Fruit fly (Drosophila melanogaster) whole organism, embryonic: ENCODE results near the gene CG11550.

Experiments used
- BEAF-32 ChIP-seq: fragments of 200-800 bp; sonication (Bioruptor generic); optimal IDR thresholded peaks from 3 replicates; lab custom pipeline; 2017; ENCODE audit warnings: missing biosample characterization, missing genetic modification characterization, mild to moderate bottlenecking, moderate library complexity, missing genetic modification reagents
- BtbVII ChIP-seq: fragments of 200-800 bp; sonication (Bioruptor generic); optimal IDR thresholded peaks from 3 replicates; lab custom pipeline; 2017; ENCODE audit warnings: missing biosample characterization, mild to moderate bottlenecking, missing genetic modification characterization
- CG10274 ChIP-seq: fragments of 200-800 bp; sonication (Bioruptor generic); optimal IDR thresholded peaks from 3 replicates; lab custom pipeline; 2017; ENCODE audit warnings: missing biosample characterization, mild to moderate bottlenecking, missing genetic modification characterization
- CG10321 ChIP-seq: fragments of 200-800 bp; sonication (Bioruptor generic); IDR thresholded peaks from 2 replicates; pipeline ENCODE4 v1.3.6; 2022; ENCODE audit warnings: missing biosample characterization, missing genetic modification characterization
- CG11723 ChIP-seq: fragments of 200-800 bp; sonication (Bioruptor generic); optimal IDR thresholded peaks from 2 replicates; lab custom pipeline; 2017; ENCODE audit warnings: missing biosample characterization, mild to moderate bottlenecking, missing genetic modification characterization
- CG13894 ChIP-seq: fragments of 200-800 bp; sonication (Bioruptor generic); optimal IDR thresholded peaks from 3 replicates; lab custom pipeline; 2018; ENCODE audit warnings: missing biosample characterization, mild to moderate bottlenecking, missing genetic modification characterization, moderate library complexity
- CG1602 ChIP-seq: fragments of 200-800 bp; sonication (Bioruptor generic); optimal IDR thresholded peaks from 3 replicates; lab custom pipeline; 2016; ENCODE audit warnings: missing biosample characterization, missing genetic modification characterization
- CG1603 ChIP-seq: fragments of 200-800 bp; sonication (Bioruptor generic); optimal IDR thresholded peaks from 2 replicates; lab custom pipeline; 2019; ENCODE audit warnings: missing biosample characterization, mild to moderate bottlenecking, missing genetic modification characterization, moderate library complexity
- CG16863 ChIP-seq: fragments of 200-800 bp; sonication (Bioruptor generic); optimal IDR thresholded peaks from 3 replicates; lab custom pipeline; 2016; ENCODE audit warnings: missing biosample characterization, missing genetic modification characterization
- CG17359 ChIP-seq: fragments of 200-800 bp; sonication (Bioruptor generic); optimal IDR thresholded peaks from 3 replicates; lab custom pipeline; 2018; ENCODE audit warnings: missing biosample characterization, mild to moderate bottlenecking, missing genetic modification characterization, moderate library complexity
- CG17361 ChIP-seq: fragments of 200-800 bp; sonication (Bioruptor generic); IDR thresholded peaks from 3 replicates; pipeline ENCODE4 v1.3.6; 2022; ENCODE audit warnings: missing biosample characterization, missing genetic modification characterization
- CG17385 ChIP-seq: fragments of 200-800 bp; sonication (Bioruptor generic); optimal IDR thresholded peaks from 3 replicates; lab custom pipeline; 2018; ENCODE audit warnings: missing biosample characterization, mild to moderate bottlenecking, missing genetic modification characterization
- CG2120 ChIP-seq: fragments of 200-800 bp; sonication (Bioruptor generic); optimal IDR thresholded peaks from 3 replicates; lab custom pipeline; 2016; ENCODE audit warnings: missing biosample characterization, missing genetic modification characterization
- CG2875 ChIP-seq: fragments of 200-800 bp; sonication (Bioruptor generic); optimal IDR thresholded peaks from 2 replicates; lab custom pipeline; 2017; ENCODE audit warnings: missing biosample characterization, mild to moderate bottlenecking, missing genetic modification characterization, missing genetic modification reagents
- CG3163 ChIP-seq: fragments of 200-800 bp; sonication (Bioruptor generic); optimal IDR thresholded peaks from 3 replicates; lab custom pipeline; 2016; ENCODE audit warnings: missing biosample characterization, missing genetic modification characterization
- CG32532 ChIP-seq: fragments of 200-800 bp; sonication (Bioruptor generic); IDR thresholded peaks from 2 replicates; pipeline ENCODE4 v1.3.6; 2022; ENCODE audit warnings: missing biosample characterization, missing genetic modification characterization
- CG34376 ChIP-seq: fragments of 200-800 bp; sonication (Bioruptor generic); optimal IDR thresholded peaks from 2 replicates; lab custom pipeline; 2018; ENCODE audit warnings: missing biosample characterization, mild to moderate bottlenecking, missing genetic modification characterization
- CG3847 ChIP-seq: fragments of 200-800 bp; sonication (Bioruptor generic); IDR thresholded peaks from 2 replicates; pipeline ENCODE4 v1.3.6; 2022; ENCODE audit warnings: missing biosample characterization, missing genetic modification characterization
- CG6683 ChIP-seq: fragments of 200-800 bp; sonication (Bioruptor generic); optimal IDR thresholded peaks from 2 replicates; lab custom pipeline; 2017; ENCODE audit warnings: missing biosample characterization, mild to moderate bottlenecking, missing genetic modification characterization, missing genetic modification reagents
- CG7745 ChIP-seq: fragments of 200-800 bp; sonication (Bioruptor generic); optimal IDR thresholded peaks from 2 replicates; lab custom pipeline; 2018; ENCODE audit warnings: missing biosample characterization, mild to moderate bottlenecking, missing genetic modification characterization, moderate library complexity
- CG8944 ChIP-seq: fragments of 200-800 bp; sonication (Bioruptor generic); optimal IDR thresholded peaks from 3 replicates; lab custom pipeline; 2016; ENCODE audit warnings: missing biosample characterization, missing genetic modification characterization
- CG9437 ChIP-seq: fragments of 200-800 bp; sonication (Bioruptor generic); optimal IDR thresholded peaks from 2 replicates; lab custom pipeline; 2018; ENCODE audit warnings: missing biosample characterization, mild to moderate bottlenecking, missing genetic modification characterization
- CTCF ChIP-seq: fragments of 200-800 bp; sonication (Bioruptor generic); optimal IDR thresholded peaks from 2 replicates; lab custom pipeline; 2017; ENCODE audit warnings: missing biosample characterization, mild to moderate bottlenecking, missing genetic modification characterization, moderate library complexity
- Camta ChIP-seq: fragments of 200-800 bp; sonication (Bioruptor generic); optimal IDR thresholded peaks from 2 replicates; lab custom pipeline; 2016; ENCODE audit warnings: missing biosample characterization, missing genetic modification characterization
- Hey ChIP-seq: fragments of 200-800 bp; sonication (Bioruptor generic); optimal IDR thresholded peaks from 3 replicates; lab custom pipeline; 2018; ENCODE audit warnings: missing biosample characterization, mild to moderate bottlenecking, missing genetic modification characterization
- Jarid2 ChIP-seq: fragments of 200-800 bp; sonication (Bioruptor generic); optimal IDR thresholded peaks from 3 replicates; lab custom pipeline; 2017; ENCODE audit warnings: mild to moderate bottlenecking, missing biosample characterization, missing genetic modification reagents, missing genetic modification characterization
- NK7.1 ChIP-seq: fragments of 200-800 bp; sonication (Bioruptor generic); optimal IDR thresholded peaks from 3 replicates; lab custom pipeline; 2016; ENCODE audit warnings: missing biosample characterization, missing genetic modification characterization
- Six4 ChIP-seq: fragments of 200-800 bp; sonication (Bioruptor generic); optimal IDR thresholded peaks from 2 replicates; lab custom pipeline; 2016; ENCODE audit warnings: missing biosample characterization, missing genetic modification characterization
- Trl ChIP-seq, 3 experiments: fragments of >200 bp in 2 of 3; fragments of 200-800 bp in 1 of 3; sonication (Bioruptor generic) in 1 of 3; optimal IDR thresholded peaks; 2 replicates in 1 of 3; 3 replicates in 2 of 3; lab custom pipeline; 2016 to 2017; ENCODE audit warnings: missing biosample characterization in 1 of 3, missing genetic modification characterization in 1 of 3
- az2 ChIP-seq: fragments of 200-800 bp; sonication (Bioruptor generic); optimal IDR thresholded peaks from 3 replicates; lab custom pipeline; 2016; ENCODE audit warnings: missing biosample characterization, missing genetic modification characterization
- chn ChIP-seq: fragments of 200-800 bp; sonication (Bioruptor generic); optimal IDR thresholded peaks from 2 replicates; lab custom pipeline; 2016; ENCODE audit warnings: missing biosample characterization, missing genetic modification characterization
- disco-r ChIP-seq: fragments of 200-800 bp; sonication (Bioruptor generic); optimal IDR thresholded peaks from 2 replicates; lab custom pipeline; 2016; ENCODE audit warnings: missing biosample characterization, missing genetic modification characterization
- dpn ChIP-seq, 2 experiments: fragments of 200-800 bp; sonication (Bioruptor generic); optimal IDR thresholded peaks; 3 replicates each; lab custom pipeline; 2016; ENCODE audit warnings: missing biosample characterization in 2 of 2, missing genetic modification characterization in 2 of 2
- dysf ChIP-seq: fragments of 200-800 bp; sonication (Bioruptor generic); IDR thresholded peaks from 3 replicates; pipeline ENCODE4 v1.3.6; 2022; ENCODE audit warnings: missing biosample characterization, missing genetic modification characterization
- fd102C ChIP-seq: fragments of 200-800 bp; sonication (Bioruptor generic); optimal IDR thresholded peaks from 2 replicates; lab custom pipeline; 2018; ENCODE audit warnings: missing biosample characterization, mild to moderate bottlenecking, missing genetic modification characterization, moderate library complexity
- fd64A ChIP-seq: fragments of 200-800 bp; sonication (Bioruptor generic); optimal IDR thresholded peaks from 3 replicates; lab custom pipeline; 2018; ENCODE audit warnings: missing biosample characterization, mild to moderate bottlenecking, missing genetic modification characterization
- gt ChIP-seq: fragments of 200-800 bp; sonication (Bioruptor generic); IDR thresholded peaks from 2 replicates; pipeline ENCODE4 v1.3.6; 2022; ENCODE audit warnings: missing biosample characterization, missing genetic modification characterization
- hth ChIP-seq: fragments of >200 bp; optimal IDR thresholded peaks from 2 replicates; lab custom pipeline; 2017; ENCODE audit warnings: inconsistent platforms
- insv ChIP-seq, 2 experiments: fragments of 200-800 bp; sonication (Bioruptor generic); optimal IDR thresholded peaks; 3 replicates each; lab custom pipeline; 2016 to 2018; ENCODE audit warnings: missing biosample characterization in 2 of 2, missing genetic modification characterization in 2 of 2
- jing ChIP-seq: fragments of 200-800 bp; sonication (Bioruptor generic); optimal IDR thresholded peaks from 2 replicates; lab custom pipeline; 2018; ENCODE audit warnings: missing biosample characterization, mild to moderate bottlenecking, missing genetic modification characterization
- kah ChIP-seq: fragments of 200-800 bp; sonication (Bioruptor generic); optimal IDR thresholded peaks from 2 replicates; lab custom pipeline; 2018; ENCODE audit warnings: missing biosample characterization, mild to moderate bottlenecking, missing genetic modification characterization
- nerfin-1 ChIP-seq: fragments of 200-800 bp; sonication (Bioruptor generic); optimal IDR thresholded peaks from 3 replicates; lab custom pipeline; 2019; ENCODE audit warnings: missing biosample characterization, mild to moderate bottlenecking, missing genetic modification characterization, moderate library complexity
- pan ChIP-seq, 4 experiments: fragments of >200 bp in 3 of 4; fragments of 200-800 bp in 1 of 4; sonication (Bioruptor generic) in 1 of 4; optimal IDR thresholded peaks in 3 of 4; IDR thresholded peaks in 1 of 4; 2 replicates each; pipeline versions ENCODE4 v1.3.6 to Lab custom; 2017 to 2022; ENCODE audit warnings: missing biosample characterization in 2 of 4, missing genetic modification characterization in 2 of 4, mixed read lengths in 1 of 4
- pzg ChIP-seq: fragments of 200-800 bp; sonication (Bioruptor generic); optimal IDR thresholded peaks from 3 replicates; lab custom pipeline; 2018; ENCODE audit warnings: missing biosample characterization, mild to moderate bottlenecking, missing genetic modification characterization, moderate library complexity
- sim ChIP-seq: fragments of 200-800 bp; sonication (Bioruptor generic); IDR thresholded peaks from 2 replicates; pipeline ENCODE4 v1.3.6; 2022; ENCODE audit warnings: missing biosample characterization, missing genetic modification characterization
- slp2 ChIP-seq: fragments of 200-800 bp; sonication (Bioruptor generic); optimal IDR thresholded peaks from 2 replicates; lab custom pipeline; 2016; ENCODE audit warnings: missing biosample characterization, missing genetic modification characterization
- toy ChIP-seq: fragments of 200-800 bp; sonication (Bioruptor generic); IDR thresholded peaks from 2 replicates; pipeline ENCODE4 v1.3.6; 2022; ENCODE audit warnings: missing biosample characterization, missing genetic modification characterization
- ttk ChIP-seq: fragments of 200-800 bp; sonication (Bioruptor generic); IDR thresholded peaks from 2 replicates; pipeline ENCODE4 v2.1.2; 2022; ENCODE audit warnings: missing biosample characterization, missing genetic modification characterization
- vvl ChIP-seq: fragments of 200-800 bp; sonication (Bioruptor generic); IDR thresholded peaks from 2 replicates; pipeline ENCODE4 v1.3.6; 2022; ENCODE audit warnings: missing biosample characterization, missing genetic modification characterization
- yki ChIP-seq: fragments of >200 bp; optimal IDR thresholded peaks from 3 replicates; lab custom pipeline; 2018

Gene CG11550

DNA sequence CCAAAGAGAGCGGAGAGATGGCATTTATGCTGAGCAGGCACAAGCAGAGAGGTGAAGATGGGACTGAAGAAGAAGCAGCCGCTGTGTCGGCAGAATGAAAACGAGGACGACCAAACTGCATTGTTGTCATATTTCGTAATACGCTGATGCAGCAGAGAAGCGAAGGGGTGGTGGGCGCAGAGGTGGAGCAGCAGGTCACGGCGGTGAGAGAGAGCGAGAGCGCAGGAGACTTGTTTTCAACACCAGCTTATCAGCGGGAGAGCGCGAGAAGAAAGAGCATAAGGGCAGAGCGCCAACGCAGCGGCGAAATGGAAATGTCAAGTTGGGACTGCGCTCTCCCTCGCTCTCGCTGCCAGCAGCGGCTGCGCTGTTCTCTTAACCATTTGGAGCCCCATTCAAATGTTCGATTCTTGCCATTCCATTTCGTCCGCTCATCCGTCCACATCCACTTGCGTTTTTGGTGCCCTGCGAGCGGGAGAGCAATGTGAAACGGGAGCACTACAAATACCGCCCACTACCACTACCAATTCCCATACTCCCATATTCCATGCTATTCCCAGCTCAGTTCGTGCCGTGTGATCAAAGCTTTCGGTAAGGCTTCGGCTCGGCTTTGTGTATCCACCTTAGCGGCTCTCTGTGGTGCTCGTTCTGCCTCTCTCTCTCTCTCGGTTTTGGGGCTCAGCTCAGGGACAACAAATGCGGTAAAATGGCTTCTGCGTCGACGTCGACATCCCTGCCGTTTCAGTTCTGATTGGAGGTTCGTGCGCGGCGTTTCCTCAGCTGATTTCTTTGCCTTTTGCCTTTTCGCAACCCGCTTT lies 33.8 kb upstream of the CG11550 start, which contains the start of gene ttk (continued):
- TF ChIP-seq CG7745 (no peak), gt (GFP tag; lab: Robert Waterston, UW) (no peak), Trl (optimal IDR thresholded peaks at IDR 0.05; lab: Kevin White, UChicago) (peak; percentile 95 to 97), Trl (GFP tag; optimal IDR thresholded peaks at IDR 0.05; lab: Kevin White, UChicago) (peak; percentile 41), ttk (GFP tag; lab: Robert Waterston, UW) (no peak), kah (GFP tag; lab: Kevin White, UChicago) (peak; percentile 8), CG17385 (peak; percentile 90), toy (no peak), pan (optimal IDR thresholded peaks at IDR 0.05; lab: Kevin White, UChicago) (no peak), pan (GFP tag; optimal IDR thresholded peaks at IDR 0.05 in 1 of 2, IDR thresholded peaks at IDR 0.05 in 1 of 2) (no peak), disco-r (GFP tag; lab: Kevin White, UChicago) (no peak), CG1602 (GFP tag; lab: Kevin White, UChicago) (no peak), Camta (GFP tag; lab: Kevin White, UChicago) (no peak), CG2875 (GFP tag; lab: Kevin White, UChicago) (no peak), BtbVII (no peak), fd64A (GFP tag; lab: Kevin White, UChicago) (peak; percentile 13), CG13894 (tag; lab: Kevin White, UChicago) (no peak), CG17361 (GFP tag; lab: Robert Waterston, UW) (no peak), chn (GFP tag; lab: Kevin White, UChicago) (peak; percentile 58), insv (GFP tag; optimal IDR thresholded peaks at IDR 0.05; lab: Kevin White, UChicago) (no peak), vvl (GFP tag; lab: Robert Waterston, UW) (peak; percentile 35; the same call in 1 of the 2 replicates), Hey (no peak), sim (GFP tag; lab: Robert Waterston, UW) (no peak), CG8944 (GFP tag; lab: Kevin White, UChicago) (no peak), CG1603 (no peak), CG2120 (GFP tag; lab: Kevin White, UChicago) (no peak), slp2 (GFP tag; lab: Kevin White, UChicago) (no peak), CG6683 (no peak), CG32532 (GFP tag; lab: Robert Waterston, UW) (peak; percentile 56; the same call in 1 of the 2 replicates), Jarid2 (GFP tag; lab: Kevin White, UChicago) (peak; percentile 54), CG16863 (GFP tag; lab: Kevin White, UChicago) (no peak), CTCF (GFP tag; lab: Kevin White, UChicago) (no peak), BEAF-32 (GFP tag; lab: Kevin White, UChicago) (no peak), pzg (GFP tag; lab: Kevin White, UChicago) (no peak), CG11723 (no peak), hth (lab: Kevin White, UChicago) (no peak), CG3847 (GFP tag; lab: Robert Waterston, UW) (no peak), NK7.1 (no peak), CG17359 (tag; lab: Kevin White, UChicago) (no peak), CG10274 (GFP tag; lab: Kevin White, UChicago) (no peak), yki (lab: Kevin White, UChicago) (peak; percentile 96), nerfin-1 (no peak), az2 (no peak), jing (GFP tag; lab: Kevin White, UChicago) (no peak), dpn (GFP tag; optimal IDR thresholded peaks at IDR 0.05; lab: Kevin White, UChicago) (no peak), CG9437 (GFP tag; lab: Kevin White, UChicago) (no peak), CG3163 (peak; percentile 87), CG34376 (GFP tag; lab: Kevin White, UChicago) (no peak), Six4 (no peak), fd102C (GFP tag; lab: Kevin White, UChicago) (no peak), dysf (GFP tag; lab: Robert Waterston, UW) (no peak), CG10321 (GFP tag; lab: Robert Waterston, UW) (no peak)
